Worm (Caenorhabditis elegans) whole organism, young adult: ENCODE measurements around the gene efa-6.

Experiments used
- B0019.2 ChIP-seq: fragments of 200-800 bp; sonication (Bioruptor generic); conservative IDR thresholded peaks from 2 replicates; pipeline ENCODE4 v1.3.6; 2022; ENCODE audit warnings: missing genetic modification reagents, missing genetic modification characterization, missing compliant biosample characterization
- B0261.1 ChIP-seq: sonication (generic microtip); optimal IDR thresholded peaks from 2 replicates; lab custom pipeline; 2016; ENCODE audit warnings: mild to moderate bottlenecking, missing genetic modification characterization, moderate library complexity, missing compliant biosample characterization
- D2030.7 ChIP-seq: fragments of 200-800 bp; sonication (Bioruptor generic); IDR thresholded peaks from 2 replicates; pipeline ENCODE4 v1.3.6; 2022; ENCODE audit warnings: missing genetic modification reagents, missing genetic modification characterization, missing compliant biosample characterization
- F22D6.2 ChIP-seq: sonication (generic microtip); optimal IDR thresholded peaks from 2 replicates; lab custom pipeline; 2016; ENCODE audit warnings: mild to moderate bottlenecking, missing genetic modification characterization, missing compliant biosample characterization
- F33H1.4 ChIP-seq: fragments of 200-800 bp; sonication (Bioruptor generic); IDR thresholded peaks from 2 replicates; pipeline ENCODE4 v1.3.6; 2022; ENCODE audit warnings: missing genetic modification reagents, missing genetic modification characterization, missing compliant biosample characterization
- F49E8.2 ChIP-seq: sonication (generic microtip); optimal IDR thresholded peaks from 3 replicates; lab custom pipeline; 2017; ENCODE audit warnings: missing genetic modification characterization, mild to moderate bottlenecking, missing compliant biosample characterization, antibody characterized with exemption, moderate library complexity; ENCODE audit not compliant: insufficient read depth
- Y53G8AR.9 ChIP-seq: fragments of 200-800 bp; sonication (Bioruptor generic); conservative IDR thresholded peaks from 2 replicates; pipeline ENCODE4 v1.3.6; 2022; ENCODE audit warnings: missing genetic modification reagents, missing genetic modification characterization, missing compliant biosample characterization
- Y67H2A.10 ChIP-seq: fragments of 200-800 bp; sonication (Bioruptor generic); conservative IDR thresholded peaks from 2 replicates; pipeline ENCODE4 v1.3.6; 2022; ENCODE audit warnings: missing genetic modification reagents, missing genetic modification characterization, missing compliant biosample characterization
- Y95B8A.8 ChIP-seq: fragments of 200-800 bp; sonication (Bioruptor generic); IDR thresholded peaks from 2 replicates; pipeline ENCODE4 v1.3.6; 2022; ENCODE audit warnings: missing genetic modification reagents, missing genetic modification characterization, missing compliant biosample characterization
- akir-1 ChIP-seq: fragments of 200-800 bp; sonication (Bioruptor generic); optimal IDR thresholded peaks from 2 replicates; lab custom pipeline; 2018; ENCODE audit warnings: mild to moderate bottlenecking, missing genetic modification characterization, moderate library complexity, missing compliant biosample characterization
- ama-1 ChIP-seq, 3 experiments: fragments of 150-350 bp in 1 of 3; sonication (generic microtip) in 2 of 3; optimal IDR thresholded peaks; 2 replicates each; lab custom pipeline; 2014 to 2018; ENCODE audit warnings: missing biosample characterization in 2 of 3, missing genetic modification characterization in 2 of 3, missing genetic modification reagents in 2 of 3
- atf-7 ChIP-seq: sonication (generic microtip); optimal IDR thresholded peaks from 2 replicates; lab custom pipeline; 2017; ENCODE audit warnings: mild to moderate bottlenecking, missing genetic modification characterization, missing compliant biosample characterization
- athp-1 ChIP-seq: sonication (generic microtip); optimal IDR thresholded peaks from 2 replicates; lab custom pipeline; 2017; ENCODE audit warnings: mild to moderate bottlenecking, missing genetic modification characterization, missing compliant biosample characterization
- attf-3 ChIP-seq: fragments of 200-800 bp; sonication (Bioruptor generic); conservative IDR thresholded peaks from 2 replicates; pipeline ENCODE4 v1.3.6; 2022; ENCODE audit warnings: missing genetic modification reagents, missing genetic modification characterization, missing compliant biosample characterization
- attf-6 ChIP-seq: fragments of 200-800 bp; sonication (Bioruptor generic); IDR thresholded peaks from 2 replicates; pipeline ENCODE4 v1.3.6; 2022; ENCODE audit warnings: missing genetic modification reagents, missing genetic modification characterization, missing compliant biosample characterization
- bed-1 ChIP-seq: fragments of 200-800 bp; sonication (Bioruptor generic); IDR thresholded peaks from 2 replicates; pipeline ENCODE4 v1.3.6; 2022; ENCODE audit warnings: missing genetic modification reagents, missing genetic modification characterization, missing compliant biosample characterization
- bed-2 ChIP-seq: fragments of 200-800 bp; sonication (Bioruptor generic); IDR thresholded peaks from 2 replicates; pipeline ENCODE4 v1.3.6; 2022; ENCODE audit warnings: missing genetic modification reagents, missing genetic modification characterization, missing compliant biosample characterization
- ceh-100 ChIP-seq: fragments of 200-800 bp; sonication (Bioruptor generic); IDR thresholded peaks from 2 replicates; pipeline ENCODE4 v1.3.6; 2022; ENCODE audit warnings: missing genetic modification reagents, missing genetic modification characterization, missing compliant biosample characterization
- ceh-79 ChIP-seq: sonication (generic microtip); optimal IDR thresholded peaks from 2 replicates; lab custom pipeline; 2017; ENCODE audit warnings: mild to moderate bottlenecking, missing genetic modification characterization, missing compliant biosample characterization
- ceh-91 ChIP-seq: fragments of 200-800 bp; sonication (Bioruptor generic); IDR thresholded peaks from 2 replicates; pipeline ENCODE4 v1.3.6; 2022; ENCODE audit warnings: missing genetic modification reagents, missing genetic modification characterization, missing compliant biosample characterization
- dpl-1 ChIP-seq: fragments of 150-350 bp; optimal IDR thresholded peaks from 2 replicates; lab custom pipeline; 2014; ENCODE audit warnings: missing biosample characterization, missing genetic modification reagents, missing genetic modification characterization
- efl-1 ChIP-seq: fragments of 150-350 bp; optimal IDR thresholded peaks from 2 replicates; lab custom pipeline; 2014; ENCODE audit warnings: missing biosample characterization, missing genetic modification reagents, missing genetic modification characterization
- egl-44 ChIP-seq: fragments of 200-800 bp; sonication (Bioruptor generic); IDR thresholded peaks from 2 replicates; pipeline ENCODE4 v1.3.6; 2022; ENCODE audit warnings: missing genetic modification reagents, missing genetic modification characterization, missing compliant biosample characterization
- egrh-3 ChIP-seq: fragments of 200-800 bp; sonication (Bioruptor generic); IDR thresholded peaks from 2 replicates; pipeline ENCODE4 v1.3.6; 2022; ENCODE audit warnings: missing genetic modification reagents, missing genetic modification characterization, missing compliant biosample characterization
- gei-17 ChIP-seq: fragments of 200-800 bp; sonication (Bioruptor generic); optimal IDR thresholded peaks from 2 replicates; lab custom pipeline; 2018; ENCODE audit warnings: mild to moderate bottlenecking, missing genetic modification characterization, missing compliant biosample characterization
- him-1 ChIP-seq: sonication (generic microtip); optimal IDR thresholded peaks from 2 replicates; lab custom pipeline; 2016; ENCODE audit warnings: missing genotype, missing genetic modification reagents, missing genetic modification characterization, missing compliant biosample characterization
- hsf-1 ChIP-seq: fragments of 200-800 bp; sonication (Bioruptor generic); IDR thresholded peaks from 2 replicates; pipeline ENCODE4 v1.3.6; 2022; ENCODE audit warnings: missing genetic modification reagents, missing genetic modification characterization, missing compliant biosample characterization
- lin-54 ChIP-seq: fragments of 200-800 bp; sonication (Bioruptor generic); optimal IDR thresholded peaks from 2 replicates; lab custom pipeline; 2018; ENCODE audit warnings: mild to moderate bottlenecking, missing genetic modification characterization, missing compliant biosample characterization
- lir-1 ChIP-seq: fragments of 200-800 bp; sonication (Bioruptor generic); conservative IDR thresholded peaks from 2 replicates; pipeline ENCODE4 v1.3.6; 2022; ENCODE audit warnings: missing genetic modification reagents, missing genetic modification characterization, missing compliant biosample characterization
- lsl-1 ChIP-seq: fragments of 200-800 bp; sonication (Bioruptor generic); optimal IDR thresholded peaks from 2 replicates; lab custom pipeline; 2018; ENCODE audit warnings: mild to moderate bottlenecking, missing genetic modification characterization, moderate library complexity, missing compliant biosample characterization
- lsy-27 ChIP-seq: sonication (generic microtip); optimal IDR thresholded peaks from 2 replicates; lab custom pipeline; 2017; ENCODE audit warnings: missing genetic modification characterization, mild to moderate bottlenecking, missing compliant biosample characterization, antibody characterized with exemption, missing genotype, borderline replicate concordance; ENCODE audit not compliant: insufficient read depth
- madf-10 ChIP-seq: sonication (generic microtip); optimal IDR thresholded peaks from 2 replicates; lab custom pipeline; 2016; ENCODE audit warnings: mild to moderate bottlenecking, missing genetic modification characterization, missing compliant biosample characterization
- madf-3 ChIP-seq: fragments of 200-800 bp; sonication (Bioruptor generic); IDR thresholded peaks from 2 replicates; pipeline ENCODE4 v1.3.6; 2022; ENCODE audit warnings: missing genetic modification reagents, missing genetic modification characterization, missing compliant biosample characterization
- madf-6 ChIP-seq: fragments of 200-800 bp; sonication (Bioruptor generic); IDR thresholded peaks from 2 replicates; pipeline ENCODE4 v1.3.6; 2022; ENCODE audit warnings: missing genetic modification reagents, missing genetic modification characterization, missing compliant biosample characterization
- madf-8 ChIP-seq: fragments of 200-800 bp; sonication (Bioruptor generic); conservative IDR thresholded peaks from 2 replicates; pipeline ENCODE4 v1.3.6; 2022; ENCODE audit warnings: missing genetic modification reagents, missing genetic modification characterization, missing compliant biosample characterization
- mcd-1 ChIP-seq: fragments of 200-800 bp; sonication (Bioruptor generic); IDR thresholded peaks from 2 replicates; pipeline ENCODE4 v1.3.6; 2022; ENCODE audit warnings: missing genetic modification reagents, missing genetic modification characterization, missing compliant biosample characterization
- nhr-27 ChIP-seq: fragments of 200-800 bp; sonication (Bioruptor generic); optimal IDR thresholded peaks from 2 replicates; lab custom pipeline; 2018; ENCODE audit warnings: mild to moderate bottlenecking, missing genetic modification characterization, moderate library complexity, missing compliant biosample characterization
- nhr-80 ChIP-seq: sonication (generic microtip); optimal IDR thresholded peaks from 2 replicates; lab custom pipeline; 2016; ENCODE audit warnings: missing genetic modification characterization, missing compliant biosample characterization
- pbrm-1 ChIP-seq: fragments of 200-800 bp; sonication (Bioruptor generic); IDR thresholded peaks from 2 replicates; pipeline ENCODE4 v1.3.6; 2022; ENCODE audit warnings: missing genetic modification reagents, missing genetic modification characterization, missing compliant biosample characterization
- rcor-1 ChIP-seq: fragments of 200-800 bp; sonication (Bioruptor generic); IDR thresholded peaks from 2 replicates; pipeline ENCODE4 v1.3.6; 2022; ENCODE audit warnings: missing genetic modification reagents, missing genetic modification characterization, missing compliant biosample characterization
- snpc-1.1 ChIP-seq: sonication (generic microtip); optimal IDR thresholded peaks from 2 replicates; lab custom pipeline; 2017; ENCODE audit warnings: missing genetic modification characterization, mild to moderate bottlenecking, missing compliant biosample characterization, antibody characterized with exemption, moderate library complexity, missing genotype, missing genetic modification reagents; ENCODE audit not compliant: insufficient read depth
- snpc-4 ChIP-seq, 5 experiments: fragments of 150-350 bp in 1 of 5; sonication (generic microtip) in 4 of 5; optimal IDR thresholded peaks; 2 replicates each; lab custom pipeline; 2014 to 2018; ENCODE audit warnings: missing genetic modification characterization in 5 of 5, missing biosample characterization in 3 of 5, antibody characterized with exemption in 2 of 5, mild to moderate bottlenecking in 2 of 5, missing compliant biosample characterization in 2 of 5, missing genotype in 2 of 5, moderate library complexity in 2 of 5, missing genetic modification reagents in 1 of 5
- zfh-2 ChIP-seq: fragments of 200-800 bp; sonication (Bioruptor generic); conservative IDR thresholded peaks from 2 replicates; pipeline ENCODE4 v1.3.6; 2022; ENCODE audit warnings: missing genetic modification reagents, missing genetic modification characterization, missing compliant biosample characterization
- ztf-28 ChIP-seq: fragments of 200-800 bp; sonication (Bioruptor generic); IDR thresholded peaks from 2 replicates; pipeline ENCODE4 v1.3.6; 2022; ENCODE audit warnings: missing genetic modification reagents, missing genetic modification characterization, missing compliant biosample characterization

efa-6 gene

ce11 chrIV:12630922-12631321 is 16.4 kb upstream of the efa-6 start, which contains the start of gene ark-1:
TSS of gene ark-1 (minus strand) at chrIV:12631022.
- TF ChIP-seq egl-44 = no peak
- TF ChIP-seq lsy-27 = no peak
- peak; percentile 22 for TF ChIP-seq lsl-1 (GFP tag; lab: Kevin White, UChicago)
- TF ChIP-seq snpc-1.1 = no peak

DNA sequence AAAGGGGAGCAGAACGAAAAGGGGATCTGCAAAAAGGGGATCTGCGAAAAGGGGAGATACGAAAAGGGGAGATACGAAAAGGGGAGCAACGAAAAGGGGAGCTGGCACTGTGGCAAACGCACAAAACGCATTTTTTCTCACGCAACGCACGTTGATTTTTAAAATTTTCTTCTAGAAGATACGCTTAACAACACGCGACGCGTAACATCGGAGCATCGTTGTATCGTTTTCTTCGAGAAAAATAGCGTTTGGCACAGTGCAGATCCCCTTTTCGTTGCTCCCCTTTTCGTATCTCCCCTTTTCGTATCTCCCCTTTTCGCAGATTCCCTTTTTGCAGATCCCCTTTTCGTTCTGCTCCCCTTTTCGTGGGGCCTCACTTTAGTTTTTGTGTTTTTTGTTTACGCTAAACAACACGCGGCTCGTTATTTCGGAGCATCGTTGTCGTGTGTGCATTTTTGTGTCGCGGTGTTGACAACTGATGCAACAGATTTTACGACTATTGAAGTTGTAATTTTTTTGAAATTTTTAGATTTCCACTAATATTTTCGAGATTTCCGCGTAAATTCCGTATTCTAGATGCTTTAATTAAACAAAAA is 7.1 kb upstream of the efa-6 start:
- TF ChIP-seq madf-10 (tag; lab: Kevin White, UChicago) (peak; percentile 9), bed-2 (peak; percentile 58; the same call in 1 of the 2 replicates), F49E8.2 (peak; percentile 36), ceh-100 (GFP tag; lab: Robert Waterston, UW) (peak; percentile 98), D2030.7 (GFP tag; lab: Robert Waterston, UW) (peak; percentile 96), Y67H2A.10 (peak; percentile 75; the same call in 1 of the 2 replicates), madf-6 (GFP tag; lab: Robert Waterston, UW) (peak; percentile 72), B0019.2 (GFP tag; lab: Robert Waterston, UW) (peak; percentile 70), ceh-91 (GFP tag; lab: Robert Waterston, UW) (peak; percentile 87), athp-1 (tag; lab: Kevin White, UChicago) (peak; percentile 25), egrh-3 (GFP tag; lab: Robert Waterston, UW) (0 out of 2 replicates have a peak, but pooled peaks have one; percentile 61), mcd-1 (GFP tag; lab: Robert Waterston, UW) (peak; percentile 63), lin-54 (peak; percentile 21), ztf-28 (GFP tag; lab: Robert Waterston, UW) (peak; percentile 93), lir-1 (GFP tag; lab: Robert Waterston, UW) (peak; percentile 51; the same call in 1 of the 2 replicates), dpl-1 (GFP tag; lab: Kevin White, UChicago) (peak; percentile 21), pbrm-1 (GFP tag; lab: Robert Waterston, UW) (peak; percentile 77), attf-3 (GFP tag; lab: Robert Waterston, UW) (peak; percentile 99), lsl-1 (GFP tag; lab: Kevin White, UChicago) (peak; percentile 51), attf-6 (GFP tag; lab: Robert Waterston, UW) (peak; percentile 83), hsf-1 (GFP tag; lab: Robert Waterston, UW) (peak; percentile 67), rcor-1 (GFP tag; lab: Robert Waterston, UW) (peak; percentile 82), snpc-4 (GFP tag; optimal IDR thresholded peaks at IDR 0.05; lab: Kevin White, UChicago) (peak; percentile 34), snpc-4 (tag; optimal IDR thresholded peaks at IDR 0.05; lab: Kevin White, UChicago) (peak in 1 of 4 experiments; percentile 43), madf-8 (GFP tag; lab: Robert Waterston, UW) (peak; percentile 37), efl-1 (GFP tag; lab: Kevin White, UChicago) (peak; percentile 26), Y95B8A.8 (GFP tag; lab: Robert Waterston, UW) (peak; percentile 82), Y53G8AR.9 (GFP tag; lab: Robert Waterston, UW) (0 out of 2 replicates have a peak, but pooled peaks have one; percentile 8), F33H1.4 (GFP tag; lab: Robert Waterston, UW) (peak; percentile 54), bed-1 (0 out of 2 replicates have a peak, but pooled peaks have one; percentile 27)
- TF ChIP-seq, all 124 proteins: peak for 29; not testable (repeated sequence) for 95

DNA sequence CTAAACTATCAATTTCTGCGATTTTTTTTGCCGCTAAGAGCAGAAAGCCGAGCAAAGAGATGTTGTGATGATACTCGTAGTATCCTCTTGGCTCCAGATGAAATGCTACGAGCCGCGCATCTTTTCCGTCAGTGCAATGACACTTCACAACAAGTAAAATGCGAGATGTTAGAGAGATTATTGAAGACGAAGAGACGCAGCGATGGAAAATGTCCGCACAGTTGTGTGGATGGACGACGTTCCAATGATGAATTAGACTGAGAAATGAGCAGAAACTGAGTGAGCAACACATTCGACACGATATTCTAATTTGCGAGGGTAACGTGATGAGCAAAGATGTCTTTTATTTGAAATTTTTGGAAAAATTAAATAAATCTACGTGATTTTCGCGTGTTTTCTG is 6.4 kb upstream of the efa-6 start:
- TF ChIP-seq nhr-27 (tag; lab: Kevin White, UChicago) (no peak), zfh-2 (GFP tag; lab: Robert Waterston, UW) (no peak), madf-3 (GFP tag; lab: Robert Waterston, UW) (no peak), ceh-79 (tag; lab: Kevin White, UChicago) (no peak), ama-1 (optimal IDR thresholded peaks at IDR 0.05; lab: Kevin White, UChicago) (no peak), ama-1 (GFP tag; optimal IDR thresholded peaks at IDR 0.05; lab: Kevin White, UChicago) (no peak), gei-17 (GFP tag; lab: Kevin White, UChicago) (no peak), akir-1 (no peak), atf-7 (tag; lab: Kevin White, UChicago) (no peak), F22D6.2 (tag; lab: Kevin White, UChicago) (no peak), nhr-80 (tag; lab: Kevin White, UChicago) (no peak), him-1 (tag; lab: Kevin White, UChicago) (no peak), B0261.1 (tag; lab: Kevin White, UChicago) (no peak)
